Worm (Caenorhabditis elegans) whole organism, mixed stage, embryonic: ENCODE results near the gene F46B3.15.

Experiments
- nhr-76 ChIP-seq: sonication (generic microtip); optimal IDR thresholded peaks from 2 replicates; lab custom pipeline; 2017; ENCODE audit warnings: missing biosample characterization, missing genetic modification characterization
- ztf-11 ChIP-seq: fragments of 150-350 bp; optimal IDR thresholded peaks from 2 replicates; lab custom pipeline; 2014; ENCODE audit warnings: missing biosample characterization, missing genetic modification characterization

DNA sequence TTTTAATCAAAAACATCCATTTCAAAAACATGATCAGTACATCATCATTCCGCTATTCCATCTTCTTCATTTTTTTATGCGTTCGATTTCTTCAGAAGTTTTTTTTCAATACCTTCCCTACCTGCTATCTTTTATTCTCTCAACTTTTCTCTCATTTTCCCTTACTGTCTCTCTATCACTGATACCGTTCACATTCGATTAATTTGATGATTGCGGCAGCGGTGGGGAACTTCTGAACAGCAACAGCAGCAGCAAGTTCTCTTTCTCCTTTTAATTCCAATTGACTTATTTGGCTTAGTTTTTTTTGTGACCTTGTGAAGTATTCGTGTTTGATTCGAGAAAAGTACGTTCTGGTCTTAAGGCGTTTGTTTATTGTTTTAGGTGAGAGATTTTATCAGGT is 15.3 kb upstream of the F46B3.15 start:
- TF ChIP-seq nhr-76 (tag; lab: Kevin White, UChicago) (no peak), ztf-11 (no peak)
